Worm (Caenorhabditis elegans) whole organism, L4/young adult: ENCODE results near the gene K12H6.8.

Experiments used
- W03F9.2 ChIP-seq: fragments of 150-350 bp; optimal IDR thresholded peaks from 2 replicates; lab custom pipeline; 2014; ENCODE audit warnings: missing biosample characterization, missing genetic modification characterization
- him-1 ChIP-seq: sonication (generic microtip); optimal IDR thresholded peaks from 2 replicates; lab custom pipeline; 2016; ENCODE audit warnings: missing genotype, missing genetic modification reagents, missing genetic modification characterization, missing compliant biosample characterization

- TF ChIP-seq him-1 (no peak), W03F9.2 (no peak)
These were observed 22.7 kb upstream of the K12H6.8 start for ce11 chrII:2804949-2805348.
